Worm (Caenorhabditis elegans) whole organism, L2 larva: ENCODE data around the gene hmgr-1.

ENCODE experiments used
- F13H6.1 ChIP-seq: sonication (generic microtip); optimal IDR thresholded peaks from 2 replicates; lab custom pipeline; 2016; ENCODE audit warnings: missing genetic modification characterization, missing compliant biosample characterization
- R02D3.7 ChIP-seq: fragments of 150-350 bp; optimal IDR thresholded peaks from 2 replicates; lab custom pipeline; 2014; ENCODE audit warnings: missing biosample characterization, missing genetic modification characterization
- ZK546.5 ChIP-seq: sonication (generic microtip); optimal IDR thresholded peaks from 2 replicates; lab custom pipeline; 2017; ENCODE audit warnings: missing biosample characterization, missing genetic modification characterization
- alr-1 ChIP-seq: fragments of 150-350 bp; optimal IDR thresholded peaks from 2 replicates; lab custom pipeline; 2014; ENCODE audit warnings: missing biosample characterization, missing genetic modification characterization
- aly-2 ChIP-seq: fragments of 150-350 bp; optimal IDR thresholded peaks from 2 replicates; lab custom pipeline; 2014; ENCODE audit warnings: missing biosample characterization, missing genetic modification characterization
- ama-1 ChIP-seq: fragments of 150-350 bp; optimal IDR thresholded peaks from 2 replicates; lab custom pipeline; 2018; ENCODE audit warnings: inconsistent platforms
- ceh-16 ChIP-seq: fragments of 150-350 bp; optimal IDR thresholded peaks from 2 replicates; lab custom pipeline; 2014; ENCODE audit warnings: missing biosample characterization, missing genetic modification characterization
- crh-2 ChIP-seq: sonication (generic microtip); optimal IDR thresholded peaks from 2 replicates; lab custom pipeline; 2017; ENCODE audit warnings: missing biosample characterization, missing genetic modification characterization
- dmd-4 ChIP-seq: sonication (generic microtip); optimal IDR thresholded peaks from 2 replicates; lab custom pipeline; 2017; ENCODE audit warnings: missing biosample characterization, missing genetic modification characterization
- elt-1 ChIP-seq: fragments of 150-350 bp; optimal IDR thresholded peaks from 2 replicates; lab custom pipeline; 2014; ENCODE audit warnings: missing biosample characterization, missing genetic modification characterization
- fos-1 ChIP-seq: fragments of 150-350 bp; optimal IDR thresholded peaks from 2 replicates; lab custom pipeline; 2014; ENCODE audit warnings: missing biosample characterization, missing genetic modification characterization
- gmeb-1 ChIP-seq: fragments of 150-350 bp; optimal IDR thresholded peaks from 2 replicates; lab custom pipeline; 2014; ENCODE audit warnings: missing biosample characterization, missing genetic modification characterization
- lin-11 ChIP-seq: fragments of 150-350 bp; sonication (generic microtip); optimal IDR thresholded peaks from 2 replicates; lab custom pipeline; 2014; ENCODE audit warnings: missing biosample characterization, missing genetic modification characterization, inconsistent platforms, mixed read lengths
- lsy-2 ChIP-seq, 2 experiments: fragments of 150-350 bp in 1 of 2; sonication (generic microtip) in 1 of 2; optimal IDR thresholded peaks; 2 replicates each; lab custom pipeline; 2014 to 2017; ENCODE audit warnings: missing biosample characterization in 2 of 2, missing genetic modification characterization in 2 of 2
- mab-5 ChIP-seq: fragments of 150-350 bp; optimal IDR thresholded peaks from 2 replicates; lab custom pipeline; 2014; ENCODE audit warnings: missing biosample characterization, missing genetic modification characterization
- mbf-1 ChIP-seq: sonication (generic microtip); optimal IDR thresholded peaks from 2 replicates; lab custom pipeline; 2017; ENCODE audit warnings: missing biosample characterization, missing genetic modification characterization
- mdl-1 ChIP-seq, 2 experiments: fragments of 150-350 bp in 1 of 2; sonication (generic microtip) in 1 of 2; optimal IDR thresholded peaks; 2 replicates each; lab custom pipeline; 2017; ENCODE audit warnings: missing biosample characterization in 2 of 2, missing genetic modification characterization in 2 of 2
- nhr-10 ChIP-seq: sonication (generic microtip); optimal IDR thresholded peaks from 2 replicates; lab custom pipeline; 2017; ENCODE audit warnings: missing biosample characterization, missing genetic modification characterization
- nhr-11 ChIP-seq: fragments of 150-350 bp; optimal IDR thresholded peaks from 2 replicates; lab custom pipeline; 2014; ENCODE audit warnings: missing biosample characterization, missing genetic modification characterization
- nhr-12 ChIP-seq: fragments of 150-350 bp; optimal IDR thresholded peaks from 2 replicates; lab custom pipeline; 2014; ENCODE audit warnings: missing biosample characterization, missing genetic modification characterization
- nhr-129 ChIP-seq: fragments of 150-350 bp; optimal IDR thresholded peaks from 2 replicates; lab custom pipeline; 2014; ENCODE audit warnings: missing biosample characterization, missing genetic modification characterization
- nhr-21 ChIP-seq: fragments of 150-350 bp; optimal IDR thresholded peaks from 2 replicates; lab custom pipeline; 2014; ENCODE audit warnings: missing biosample characterization, missing genetic modification characterization
- nhr-237 ChIP-seq: fragments of 150-350 bp; optimal IDR thresholded peaks from 2 replicates; lab custom pipeline; 2014; ENCODE audit warnings: missing biosample characterization, missing genetic modification characterization
- nhr-25 ChIP-seq: fragments of 150-350 bp; sonication (generic microtip); optimal IDR thresholded peaks from 3 replicates; lab custom pipeline; 2014; ENCODE audit warnings: missing biosample characterization, missing genetic modification characterization
- nhr-6 ChIP-seq: fragments of 150-350 bp; optimal IDR thresholded peaks from 2 replicates; lab custom pipeline; 2014; ENCODE audit warnings: missing biosample characterization, missing genetic modification characterization
- nhr-77 ChIP-seq: fragments of 150-350 bp; optimal IDR thresholded peaks from 2 replicates; lab custom pipeline; 2014; ENCODE audit warnings: missing biosample characterization, missing genetic modification characterization
- sma-3 ChIP-seq: sonication (generic microtip); optimal IDR thresholded peaks from 2 replicates; lab custom pipeline; 2016; ENCODE audit warnings: missing genetic modification reagents, missing genetic modification characterization, missing compliant biosample characterization
- sma-9 ChIP-seq, 2 experiments: fragments of 150-350 bp in 1 of 2; sonication (generic microtip) in 1 of 2; optimal IDR thresholded peaks; 2 replicates each; lab custom pipeline; 2014 to 2016; ENCODE audit warnings: missing genetic modification characterization in 2 of 2, mild to moderate bottlenecking in 1 of 2, missing biosample characterization in 1 of 2, missing compliant biosample characterization in 1 of 2, missing genetic modification reagents in 1 of 2, moderate library complexity in 1 of 2
- unc-55 ChIP-seq: fragments of 150-350 bp; sonication (generic microtip); optimal IDR thresholded peaks from 3 replicates; lab custom pipeline; 2014; ENCODE audit warnings: missing biosample characterization, missing genetic modification reagents, missing genetic modification characterization
- unc-62 ChIP-seq: fragments of 150-350 bp; optimal IDR thresholded peaks from 2 replicates; lab custom pipeline; 2014; ENCODE audit warnings: missing biosample characterization, missing genetic modification reagents, missing genetic modification characterization
- ztf-4 ChIP-seq: fragments of 150-350 bp; optimal IDR thresholded peaks from 2 replicates; lab custom pipeline; 2014; ENCODE audit warnings: missing biosample characterization, missing genetic modification characterization

Gene hmgr-1

DNA sequence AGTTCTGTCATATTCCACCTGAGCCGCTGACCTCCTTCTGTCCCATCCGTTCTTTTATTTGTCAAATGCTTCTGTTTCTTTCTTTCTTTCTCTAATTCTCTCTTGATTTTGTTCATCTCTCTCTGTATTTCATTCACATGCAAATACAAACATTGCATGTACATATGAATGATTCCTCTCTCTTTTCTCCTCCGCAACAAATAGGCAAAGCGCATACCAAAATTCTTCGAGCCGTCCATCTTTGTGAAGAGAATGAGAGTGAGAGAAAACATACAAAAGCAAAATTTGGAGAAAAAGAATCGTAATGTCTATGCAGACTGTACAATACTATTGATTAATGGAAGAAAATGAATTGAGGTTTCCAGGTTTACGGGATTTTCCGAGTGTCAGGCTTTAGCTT lies 41.9 kb upstream of the hmgr-1 start:
- TF ChIP-seq crh-2 (tag; lab: Kevin White, UChicago), result peak; percentile 18
- TF ChIP-seq ama-1 (lab: Kevin White, UChicago), result no peak
- TF ChIP-seq aly-2, result no peak
- no peak for TF ChIP-seq nhr-237
- peak; percentile 38 for TF ChIP-seq fos-1 (tag; lab: Kevin White, UChicago)
- TF ChIP-seq, all 48 proteins: peak for 2

DNA sequence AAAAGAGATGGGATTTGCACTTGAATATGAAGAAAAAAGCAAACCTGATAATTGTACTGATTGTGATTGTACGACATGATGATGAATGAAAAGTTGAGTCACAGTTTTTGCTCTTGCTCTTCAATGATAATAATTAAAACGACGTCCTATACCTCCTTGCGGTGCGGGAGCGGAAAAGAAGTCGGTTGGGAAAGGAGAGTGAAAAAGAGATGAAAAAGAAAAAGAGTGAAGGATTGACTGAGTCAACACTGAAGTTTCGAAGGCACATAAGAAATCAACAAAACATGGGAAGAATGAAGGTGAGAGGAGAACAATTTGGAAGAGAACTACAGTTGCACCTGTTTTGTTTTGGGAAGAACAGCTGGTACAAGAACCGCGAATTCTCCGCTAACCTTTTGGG lies 39.9 kb upstream of the hmgr-1 start, which contains the start of gene F56C9.8:
Gene F56C9.8 (minus strand): TSS at position 120 of the 400 bp plus-strand sequence.
- TF ChIP-seq ZK546.5 (no peak), fos-1 (tag; lab: Kevin White, UChicago) (peak; percentile 70), mbf-1 (no peak), nhr-21 (tag; lab: Kevin White, UChicago) (no peak), nhr-10 (tag; lab: Kevin White, UChicago) (no peak), ceh-16 (tag; lab: Kevin White, UChicago) (no peak), elt-1 (tag; lab: Kevin White, UChicago) (no peak), sma-9 (GFP tag; optimal IDR thresholded peaks at IDR 0.05; lab: Kevin White, UChicago) (no peak), sma-9 (tag; optimal IDR thresholded peaks at IDR 0.05; lab: Kevin White, UChicago) (no peak), nhr-77 (tag; lab: Kevin White, UChicago) (no peak), mab-5 (tag; lab: Kevin White, UChicago) (no peak), nhr-6 (tag; lab: Kevin White, UChicago) (no peak), nhr-12 (tag; lab: Kevin White, UChicago) (no peak), unc-55 (GFP tag; lab: Kevin White, UChicago) (no peak), ztf-4 (tag; lab: Kevin White, UChicago) (no peak), crh-2 (tag; lab: Kevin White, UChicago) (no peak), dmd-4 (no peak), nhr-129 (tag; lab: Kevin White, UChicago) (peak; percentile 9), F13H6.1 (tag; lab: Kevin White, UChicago) (no peak)

- no peak for TF ChIP-seq nhr-11
- no peak for TF ChIP-seq gmeb-1
- peak; percentile 41 for TF ChIP-seq nhr-129 (tag; lab: Kevin White, UChicago)
- TF ChIP-seq fos-1 (tag; lab: Kevin White, UChicago), result peak; percentile 8
- peak; percentile 11 for TF ChIP-seq crh-2 (tag; lab: Kevin White, UChicago)
- TF ChIP-seq lin-11 (tag; lab: Kevin White, UChicago), result no peak
- peak; percentile 66 for TF ChIP-seq F13H6.1 (tag; lab: Kevin White, UChicago)
- peak; percentile 35 for TF ChIP-seq sma-9 (GFP tag; optimal IDR thresholded peaks at IDR 0.05; lab: Kevin White, UChicago)
- no peak for TF ChIP-seq sma-9 (tag; optimal IDR thresholded peaks at IDR 0.05; lab: Kevin White, UChicago)
- TF ChIP-seq alr-1 (tag; lab: Kevin White, UChicago), result no peak
- TF ChIP-seq, all 48 proteins: peak for 5
These were observed 37.3 kb upstream of the hmgr-1 start for ce11 chrIII:7322018-7322417.

ce11 chrIII:7323331-7323730 lies 36.0 kb upstream of the hmgr-1 start:
- TF ChIP-seq R02D3.7 (tag; lab: Kevin White, UChicago) (no peak), fos-1 (tag; lab: Kevin White, UChicago) (peak; percentile 57), mab-5 (tag; lab: Kevin White, UChicago) (no peak), mbf-1 (no peak)
- TF ChIP-seq, all 48 proteins: peak for 1

DNA sequence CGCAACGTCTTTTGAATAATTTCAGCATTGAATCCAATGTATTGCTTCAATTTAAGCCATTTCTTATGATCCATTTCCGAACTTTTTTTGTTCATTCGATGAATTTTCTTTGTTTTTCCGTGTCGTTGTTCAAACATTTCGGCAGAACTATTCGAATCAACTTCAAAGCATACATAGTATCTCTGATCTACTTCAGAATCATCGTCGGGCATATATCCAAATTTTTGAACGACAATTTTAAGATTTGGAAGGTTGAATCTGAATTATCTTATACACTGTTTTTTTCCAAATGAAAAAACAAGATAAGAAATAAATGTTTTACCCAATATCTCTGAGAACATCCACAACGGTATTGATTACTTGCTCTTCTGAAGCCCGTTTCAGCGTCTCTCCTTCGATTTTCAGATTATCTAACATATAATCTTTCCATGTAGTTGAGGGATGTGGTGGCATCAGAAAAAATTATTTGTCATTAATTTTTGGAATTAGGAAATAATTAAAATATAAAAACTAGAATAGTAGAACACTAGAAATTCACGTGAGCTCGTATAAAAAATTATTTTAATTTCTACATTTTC lies 30.1 kb upstream of the hmgr-1 start, which contains the start of gene lab-2:
Gene lab-2 (minus strand): TSS at position 453 of the 578 bp plus-strand sequence.
- peak in 1 of 2 experiments; percentile 29 for TF ChIP-seq lsy-2 (tag; optimal IDR thresholded peaks at IDR 0.05; lab: Kevin White, UChicago)
- peak; percentile 36 for TF ChIP-seq ama-1 (lab: Kevin White, UChicago)
- TF ChIP-seq nhr-25, result peak; percentile 48
- TF ChIP-seq gmeb-1, result no peak
- TF ChIP-seq nhr-21 (tag; lab: Kevin White, UChicago), result peak; percentile 30
- TF ChIP-seq crh-2 (tag; lab: Kevin White, UChicago), result peak; percentile 26
- no peak for TF ChIP-seq unc-62 (GFP tag; lab: Kevin White, UChicago)

- TF ChIP-seq sma-3 (GFP tag; lab: Kevin White, UChicago) (no peak), mdl-1 (tag; optimal IDR thresholded peaks at IDR 0.05; lab: Kevin White, UChicago) (no peak)
These were observed 27.6 kb upstream of the hmgr-1 start for ce11 chrIII:7331671-7332070.
